Worm (Caenorhabditis elegans) whole organism, early embryonic: Measurements from ENCODE around the gene snx-14.

Experiments used
- B0310.2 ChIP-seq: sonication (generic microtip); optimal IDR thresholded peaks from 2 replicates; lab custom pipeline; 2016; ENCODE audit warnings: mild to moderate bottlenecking, missing genetic modification characterization, missing compliant biosample characterization
- F13C5.2 ChIP-seq: sonication (generic microtip); optimal IDR thresholded peaks from 2 replicates; lab custom pipeline; 2017; ENCODE audit warnings: mild to moderate bottlenecking, missing genetic modification characterization, inconsistent platforms, missing compliant biosample characterization
- aly-1 ChIP-seq: sonication (generic microtip); optimal IDR thresholded peaks from 2 replicates; lab custom pipeline; 2016; ENCODE audit warnings: missing genetic modification characterization, missing compliant biosample characterization
- ama-1 ChIP-seq: fragments of 150-350 bp; optimal IDR thresholded peaks from 2 replicates; lab custom pipeline; 2014
- ceh-13 ChIP-seq: fragments of 200-800 bp; sonication (Bioruptor generic); optimal IDR thresholded peaks from 2 replicates; lab custom pipeline; 2018; ENCODE audit warnings: mild to moderate bottlenecking, missing genetic modification characterization, missing compliant biosample characterization
- ceh-36 ChIP-seq: sonication (generic microtip); optimal IDR thresholded peaks from 2 replicates; lab custom pipeline; 2016; ENCODE audit warnings: missing genetic modification characterization, inconsistent platforms, missing compliant biosample characterization
- ets-7 ChIP-seq: sonication (generic microtip); optimal IDR thresholded peaks from 2 replicates; lab custom pipeline; 2016; ENCODE audit warnings: missing genotype, missing genetic modification characterization, missing compliant biosample characterization
- flt-1 ChIP-seq: fragments of 200-800 bp; sonication (Bioruptor generic); IDR thresholded peaks from 2 replicates; pipeline ENCODE4 v1.3.6; 2022; ENCODE audit warnings: missing genetic modification characterization, missing compliant biosample characterization
- hmg-4 ChIP-seq: fragments of 200-800 bp; sonication (Bioruptor generic); optimal IDR thresholded peaks from 2 replicates; lab custom pipeline; 2018; ENCODE audit warnings: mild to moderate bottlenecking, missing genetic modification characterization, missing compliant biosample characterization
- hnd-1 ChIP-seq: sonication (generic microtip); optimal IDR thresholded peaks from 2 replicates; lab custom pipeline; 2016; ENCODE audit warnings: missing genetic modification characterization, missing compliant biosample characterization
- pes-1 ChIP-seq: fragments of 200-800 bp; sonication (Bioruptor generic); IDR thresholded peaks from 2 replicates; pipeline ENCODE4 v1.3.6; 2022; ENCODE audit warnings: missing genetic modification reagents, missing genetic modification characterization, missing compliant biosample characterization
- scrt-1 ChIP-seq: fragments of 200-800 bp; sonication (Bioruptor generic); IDR thresholded peaks from 2 replicates; pipeline ENCODE4 v1.3.6; 2022; ENCODE audit warnings: missing genetic modification characterization, missing compliant biosample characterization
- sea-1 ChIP-seq: fragments of 200-800 bp; sonication (Bioruptor generic); conservative IDR thresholded peaks from 2 replicates; pipeline ENCODE4 v1.3.6; 2022; ENCODE audit warnings: missing genetic modification characterization, missing compliant biosample characterization
- tra-4 ChIP-seq: sonication (generic microtip); optimal IDR thresholded peaks from 2 replicates; lab custom pipeline; 2017; ENCODE audit warnings: missing genetic modification characterization, missing compliant biosample characterization

ce11 chrII:13515813-13516212, 15.2 kb downstream of the snx-14 start:
- no peak for TF ChIP-seq ama-1 (lab: Kevin White, UChicago)
- no peak for TF ChIP-seq tra-4
- TF ChIP-seq pes-1 (GFP tag; lab: Robert Waterston, UW), result no peak
- no peak for TF ChIP-seq hmg-4
- TF ChIP-seq sea-1, result no peak
- TF ChIP-seq ceh-36 (tag; lab: Kevin White, UChicago), result no peak
- no peak for TF ChIP-seq ets-7 (tag; lab: Kevin White, UChicago)
- no peak for TF ChIP-seq flt-1 (GFP tag; lab: Robert Waterston, UW)
- TF ChIP-seq hnd-1 (tag; lab: Kevin White, UChicago), result no peak
- no peak for TF ChIP-seq scrt-1 (GFP tag; lab: Robert Waterston, UW)
- TF ChIP-seq B0310.2 (tag; lab: Kevin White, UChicago), result no peak
- no peak for TF ChIP-seq ceh-13
- TF ChIP-seq aly-1, result no peak
- TF ChIP-seq F13C5.2 (tag; lab: Kevin White, UChicago), result no peak
